Worm (Caenorhabditis elegans) whole organism, L4 larva: Measurements from ENCODE around the gene srh-20.

Experiments
- D1046.2 ChIP-seq: fragments of 200-800 bp; sonication (Bioruptor generic); IDR thresholded peaks from 2 replicates; pipeline ENCODE4 v1.3.6; 2022; ENCODE audit warnings: missing genetic modification characterization, missing compliant biosample characterization
- R02D3.7 ChIP-seq: fragments of 150-350 bp; sonication (generic microtip); optimal IDR thresholded peaks from 3 replicates; lab custom pipeline; 2014; ENCODE audit warnings: missing biosample characterization, missing genetic modification characterization
- Y48G9A.11 ChIP-seq: fragments of 200-800 bp; sonication (Bioruptor generic); IDR thresholded peaks from 2 replicates; pipeline ENCODE4 v1.3.6; 2022; ENCODE audit warnings: missing genetic modification reagents, missing genetic modification characterization, missing compliant biosample characterization
- aha-1 ChIP-seq: fragments of 150-350 bp; peaks from one replicate; lab custom pipeline; 2014; ENCODE audit warnings: missing biosample characterization, missing genetic modification characterization
- aly-2 ChIP-seq: sonication (generic microtip); optimal IDR thresholded peaks from 2 replicates; lab custom pipeline; 2018; ENCODE audit warnings: missing biosample characterization, missing genetic modification characterization
- arid-1 ChIP-seq: fragments of 200-800 bp; sonication (Bioruptor generic); conservative IDR thresholded peaks from 2 replicates; pipeline ENCODE4 v1.3.6; 2022; ENCODE audit warnings: missing genetic modification reagents, missing genetic modification characterization, missing compliant biosample characterization
- attf-4 ChIP-seq: sonication (generic microtip); optimal IDR thresholded peaks from 3 replicates; lab custom pipeline; 2017; ENCODE audit warnings: missing biosample characterization, missing genetic modification characterization
- ceh-20 ChIP-seq: fragments of 200-800 bp; sonication (Bioruptor generic); IDR thresholded peaks from 2 replicates; pipeline ENCODE4 v1.3.6; 2022; ENCODE audit warnings: missing genetic modification reagents, missing genetic modification characterization, missing compliant biosample characterization
- ceh-44 ChIP-seq: fragments of 200-800 bp; sonication (Bioruptor generic); IDR thresholded peaks from 2 replicates; pipeline ENCODE4 v1.3.6; 2022; ENCODE audit warnings: missing genetic modification reagents, missing genetic modification characterization, missing compliant biosample characterization
- cey-2 ChIP-seq: sonication (generic microtip); optimal IDR thresholded peaks from 3 replicates; lab custom pipeline; 2017; ENCODE audit warnings: missing genetic modification characterization, mild to moderate bottlenecking, missing compliant biosample characterization, antibody characterized with exemption, borderline replicate concordance; ENCODE audit not compliant: insufficient read depth
- dmd-6 ChIP-seq: fragments of 200-800 bp; sonication (Bioruptor generic); IDR thresholded peaks from 2 replicates; pipeline ENCODE4 v1.3.6; 2022; ENCODE audit warnings: missing genetic modification reagents, missing genetic modification characterization, missing compliant biosample characterization
- dve-1 ChIP-seq: sonication (generic microtip); optimal IDR thresholded peaks from 2 replicates; lab custom pipeline; 2017; ENCODE audit warnings: antibody characterized with exemption, mild to moderate bottlenecking, missing genetic modification characterization, missing compliant biosample characterization; ENCODE audit not compliant: insufficient read depth
- egl-27 ChIP-seq: sonication (generic microtip); optimal IDR thresholded peaks from 3 replicates; lab custom pipeline; 2017; ENCODE audit warnings: missing biosample characterization, missing genetic modification reagents, missing genetic modification characterization
- fkh-10 ChIP-seq: fragments of 150-350 bp; optimal IDR thresholded peaks from 2 replicates; lab custom pipeline; 2014; ENCODE audit warnings: missing biosample characterization, missing genetic modification reagents, missing genetic modification characterization
- hlh-11 ChIP-seq: fragments of 200-800 bp; sonication (Bioruptor generic); optimal IDR thresholded peaks from 2 replicates; lab custom pipeline; 2018; ENCODE audit warnings: mild to moderate bottlenecking, missing genetic modification characterization, missing compliant biosample characterization
- hmg-1.1 ChIP-seq: fragments of 200-800 bp; sonication (Bioruptor generic); IDR thresholded peaks from 2 replicates; pipeline ENCODE4 v1.3.6; 2022; ENCODE audit warnings: missing genetic modification reagents, missing genetic modification characterization, missing compliant biosample characterization
- lin-15B ChIP-seq: fragments of 150-350 bp; sonication (generic microtip); optimal IDR thresholded peaks from 3 replicates; lab custom pipeline; 2014; ENCODE audit warnings: missing biosample characterization, missing genetic modification characterization
- lin-38 ChIP-seq: fragments of 200-800 bp; sonication (Bioruptor generic); IDR thresholded peaks from 2 replicates; pipeline ENCODE4 v1.3.6; 2022; ENCODE audit warnings: missing genetic modification reagents, missing genetic modification characterization, missing compliant biosample characterization
- mdl-1 ChIP-seq, 2 experiments: fragments of 150-350 bp in 1 of 2; sonication (generic microtip) in 1 of 2; optimal IDR thresholded peaks; 2 replicates each; lab custom pipeline; 2014 to 2017; ENCODE audit warnings: missing biosample characterization in 2 of 2, missing genetic modification characterization in 2 of 2
- mxl-3 ChIP-seq: fragments of 200-800 bp; sonication (Bioruptor generic); optimal IDR thresholded peaks from 2 replicates; lab custom pipeline; 2018; ENCODE audit warnings: mild to moderate bottlenecking, missing genetic modification characterization, missing compliant biosample characterization
- nhr-10 ChIP-seq: fragments of 150-350 bp; optimal IDR thresholded peaks from 2 replicates; lab custom pipeline; 2014; ENCODE audit warnings: missing biosample characterization, missing genetic modification characterization
- nhr-102 ChIP-seq: sonication (generic microtip); optimal IDR thresholded peaks from 2 replicates; lab custom pipeline; 2016; ENCODE audit warnings: mild to moderate bottlenecking, missing genetic modification characterization, moderate library complexity, missing compliant biosample characterization
- nhr-25 ChIP-seq: sonication (generic microtip); optimal IDR thresholded peaks from 2 replicates; lab custom pipeline; 2017; ENCODE audit warnings: missing genetic modification characterization, mild to moderate bottlenecking, missing compliant biosample characterization, antibody characterized with exemption, moderate library complexity, borderline replicate concordance; ENCODE audit not compliant: insufficient read depth
- nhr-28 ChIP-seq: fragments of 150-350 bp; optimal IDR thresholded peaks from 2 replicates; lab custom pipeline; 2014; ENCODE audit warnings: missing biosample characterization, missing genetic modification characterization
- nhr-42 ChIP-seq: fragments of 200-800 bp; sonication (Bioruptor generic); IDR thresholded peaks from 2 replicates; pipeline ENCODE4 v1.3.6; 2022; ENCODE audit warnings: missing genetic modification characterization, missing compliant biosample characterization
- nhr-48 ChIP-seq: sonication (generic microtip); optimal IDR thresholded peaks from 2 replicates; lab custom pipeline; 2016; ENCODE audit warnings: mild to moderate bottlenecking, missing genetic modification characterization, missing compliant biosample characterization
- php-3 ChIP-seq: fragments of 200-800 bp; sonication (Bioruptor generic); IDR thresholded peaks from 2 replicates; pipeline ENCODE4 v1.3.6; 2022; ENCODE audit warnings: missing genetic modification reagents, missing genetic modification characterization, missing compliant biosample characterization
- pqm-1 ChIP-seq: sonication (generic microtip); optimal IDR thresholded peaks from 2 replicates; lab custom pipeline; 2017; ENCODE audit warnings: missing biosample characterization, missing genetic modification characterization
- set-16 ChIP-seq: fragments of 200-800 bp; sonication (Bioruptor generic); IDR thresholded peaks from 2 replicates; pipeline ENCODE4 v1.3.6; 2022; ENCODE audit warnings: missing genetic modification reagents, missing genetic modification characterization, missing compliant biosample characterization
- snpc-4 ChIP-seq: fragments of 150-350 bp; optimal IDR thresholded peaks from 2 replicates; lab custom pipeline; 2014; ENCODE audit warnings: missing biosample characterization, missing genetic modification characterization
- spr-1 ChIP-seq: sonication (generic microtip); optimal IDR thresholded peaks from 2 replicates; lab custom pipeline; 2016; ENCODE audit warnings: mild to moderate bottlenecking, missing genetic modification characterization, missing compliant biosample characterization
- spr-3 ChIP-seq: fragments of 200-800 bp; sonication (Bioruptor generic); optimal IDR thresholded peaks from 2 replicates; lab custom pipeline; 2018; ENCODE audit warnings: mild to moderate bottlenecking, missing genetic modification characterization, missing compliant biosample characterization
- zfp-3 ChIP-seq: fragments of 200-800 bp; sonication (Bioruptor generic); conservative IDR thresholded peaks from 2 replicates; pipeline ENCODE4 v1.3.6; 2022; ENCODE audit warnings: missing genetic modification reagents, missing genetic modification characterization, missing compliant biosample characterization

Gene srh-20

DNA sequence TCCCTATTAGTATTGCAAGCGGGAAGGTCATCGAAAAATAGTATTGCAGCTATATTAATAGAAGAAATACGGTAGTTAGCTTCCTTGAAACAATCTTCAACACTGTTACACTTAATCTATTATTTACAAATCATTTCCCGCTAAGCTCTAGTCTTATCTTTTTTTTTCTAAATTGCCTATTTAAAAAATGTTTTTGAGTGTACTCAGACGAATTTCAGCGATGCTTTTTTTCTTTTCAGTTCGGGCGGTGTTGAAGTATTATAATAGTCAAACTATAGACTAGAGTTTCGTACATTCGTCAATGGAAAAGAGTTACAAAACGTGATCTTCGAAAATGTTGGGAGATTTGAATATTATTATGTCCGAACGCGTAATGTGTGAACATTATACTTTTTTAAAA, 10.9 kb upstream of the srh-20 start:
- TF ChIP-seq egl-27 (tag; lab: Kevin White, UChicago) = no peak
- no peak for TF ChIP-seq Y48G9A.11 (GFP tag; lab: Robert Waterston, UW)
- no peak for TF ChIP-seq arid-1 (GFP tag; lab: Robert Waterston, UW)

- TF ChIP-seq nhr-28 (tag; lab: Kevin White, UChicago) = peak; percentile 69
- peak; percentile 28 for TF ChIP-seq hlh-11
- TF ChIP-seq dmd-6 (GFP tag; lab: Robert Waterston, UW) = 0 out of 2 replicates have a peak, but pooled peaks have one; percentile 9
- TF ChIP-seq aha-1 (tag; lab: Kevin White, UChicago) = peak; percentile 4
- peak; percentile 48; the same call in 1 of the 2 replicates for TF ChIP-seq php-3 (GFP tag; lab: Robert Waterston, UW)
- peak; percentile 77 for TF ChIP-seq pqm-1 (tag; lab: Kevin White, UChicago)
- TF ChIP-seq attf-4 (tag; lab: Kevin White, UChicago) = no peak
- TF ChIP-seq nhr-42 = no peak
Measured at ce11 chrV:4914879-4915278, 9.8 kb upstream of the srh-20 start, which contains the start of gene H23N18.6. TSS of gene H23N18.6 (minus strand) at chrV:4915079.

DNA sequence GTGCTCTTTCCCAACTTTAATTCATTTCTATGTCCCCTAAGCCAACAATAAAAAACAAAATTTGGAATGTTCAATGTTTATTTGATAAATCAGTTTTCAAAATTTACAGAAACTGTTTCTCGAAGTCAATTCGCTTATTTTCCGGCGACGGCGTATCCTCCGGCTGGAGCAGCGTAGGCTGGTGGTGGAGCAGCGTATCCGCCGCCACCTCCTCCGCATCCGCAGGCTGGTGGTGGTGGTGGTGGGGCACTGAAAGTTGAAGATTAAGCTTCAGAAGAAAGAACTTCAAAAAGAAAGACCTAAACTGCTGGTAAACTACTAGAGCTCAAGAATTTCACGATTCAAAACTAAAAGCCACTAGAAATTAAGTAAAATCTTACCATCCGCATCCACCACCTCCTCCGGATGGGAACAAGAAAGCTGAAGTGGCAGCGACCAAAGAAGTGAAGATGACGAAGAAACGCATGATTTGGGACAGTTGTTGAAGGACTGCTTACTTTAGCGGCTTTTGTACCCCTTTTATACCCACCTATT, 6.6 kb upstream of the srh-20 start, which contains the start of gene C02E7.7:
TSS of gene C02E7.7 (minus strand) at position 484 of the 534 bp plus-strand sequence.
- no peak for TF ChIP-seq aly-2
- TF ChIP-seq set-16 (GFP tag; lab: Robert Waterston, UW) = peak; percentile 80
- TF ChIP-seq, all 104 proteins: peak for 1

DNA sequence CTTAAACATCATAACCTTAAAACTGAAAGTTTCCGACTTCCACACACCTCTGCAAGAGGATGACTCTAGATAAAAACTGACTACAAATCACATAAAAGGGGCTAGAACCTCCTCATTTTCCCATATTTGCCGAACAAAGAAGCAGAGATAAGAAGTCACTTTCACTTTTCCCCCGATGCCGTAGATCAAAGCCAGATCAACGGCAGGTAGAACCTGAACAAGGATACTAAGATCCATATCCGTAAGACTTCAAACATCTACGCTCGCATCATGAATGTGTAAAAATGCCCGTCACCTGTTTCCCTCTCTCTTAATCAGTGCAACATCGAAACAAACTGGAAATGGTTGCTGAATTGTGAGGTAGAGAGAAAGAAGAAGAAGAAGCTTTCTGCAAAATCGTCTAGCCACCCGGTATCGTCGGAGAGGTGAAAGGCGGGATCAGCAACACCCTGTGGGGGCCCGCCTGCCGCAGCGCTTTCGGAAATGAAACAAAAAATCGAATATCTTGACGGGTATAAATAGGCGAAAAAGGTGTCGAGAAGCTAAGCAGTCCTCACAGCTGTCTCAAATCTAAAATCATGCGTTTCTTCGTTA, 6.0 kb upstream of the srh-20 start, which contains the start of gene C02E7.6:
TSS of gene C02E7.6 (plus strand) at position 544 of the 594 bp plus-strand sequence.
- TF ChIP-seq mxl-3 (peak; percentile 43), hlh-11 (peak; percentile 69), spr-1 (peak; percentile 4), nhr-48 (tag; lab: Kevin White, UChicago) (peak; percentile 93), mdl-1 (tag; optimal IDR thresholded peaks at IDR 0.05; lab: Kevin White, UChicago) (peak in 1 of 2 experiments; percentile 6), fkh-10 (no peak), nhr-102 (peak; percentile 62), cey-2 (tag; lab: Kevin White, UChicago) (peak; percentile 47), nhr-10 (peak; percentile 48), nhr-28 (tag; lab: Kevin White, UChicago) (peak; percentile 30), zfp-3 (GFP tag; lab: Robert Waterston, UW) (no peak), D1046.2 (GFP tag; lab: Robert Waterston, UW) (no peak)

DNA sequence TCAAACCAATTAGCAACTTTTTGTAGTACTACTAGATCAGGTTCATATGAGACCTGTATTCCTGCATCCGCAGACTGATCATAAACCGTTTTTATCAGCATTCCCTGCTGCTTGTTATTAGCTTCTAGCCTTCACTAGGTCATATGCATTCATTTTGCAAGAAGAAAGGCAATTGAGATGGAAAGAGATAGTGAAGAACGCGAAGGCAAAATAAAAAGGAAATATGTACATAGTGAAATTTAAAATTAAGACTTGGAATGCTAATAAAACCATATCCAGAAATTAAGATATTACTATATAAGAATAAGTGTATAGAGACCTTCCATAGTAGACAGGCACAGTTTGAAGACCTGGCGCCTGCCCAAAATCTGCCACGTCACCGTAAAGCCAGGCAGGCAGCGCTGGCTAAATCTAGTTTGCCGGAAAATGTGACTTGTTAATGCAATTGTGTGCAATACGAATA, 4.0 kb upstream of the srh-20 start, which contains the start of the genes C02E7.8 and srh-23:
TSS of gene C02E7.8 (minus strand) at position 101 of the 463 bp plus-strand sequence.
TSS of gene srh-23 (plus strand) at position 413 of the 463 bp plus-strand sequence.
- TF ChIP-seq nhr-25 (no peak), lin-38 (GFP tag; lab: Robert Waterston, UW) (no peak), ceh-20 (GFP tag; lab: Robert Waterston, UW) (no peak), hmg-1.1 (GFP tag; lab: Robert Waterston, UW) (no peak), nhr-28 (tag; lab: Kevin White, UChicago) (no peak), spr-3 (GFP tag; lab: Kevin White, UChicago) (no peak), R02D3.7 (tag; lab: Kevin White, UChicago) (no peak), nhr-42 (no peak), egl-27 (tag; lab: Kevin White, UChicago) (no peak), dve-1 (tag; lab: Kevin White, UChicago) (no peak), snpc-4 (no peak), ceh-44 (GFP tag; lab: Robert Waterston, UW) (no peak), lin-15B (no peak)
